Worm (Caenorhabditis elegans): ENCODE data around the gene F49E10.2.

Gene F49E10.2

DNA sequence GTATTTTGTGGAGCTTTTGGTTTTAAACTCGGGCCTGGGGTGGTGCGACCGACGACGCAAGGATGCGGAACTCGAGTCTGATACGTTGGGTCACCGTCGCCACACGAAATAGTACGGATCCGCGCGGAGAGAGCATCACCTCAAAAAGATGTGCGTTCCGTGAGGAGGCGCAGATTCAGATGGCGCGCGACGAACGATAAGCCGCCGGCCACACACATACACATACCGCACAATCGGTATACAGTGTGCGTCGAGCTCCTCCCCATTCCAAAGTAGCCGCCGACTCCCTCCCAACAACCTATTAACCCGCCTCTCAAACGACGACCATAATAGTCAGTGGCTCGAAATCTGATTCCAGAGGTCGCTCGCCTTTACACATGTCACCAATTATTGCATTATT lies at the start of gene F49E10.2:
TSS of gene F49E10.2 (plus strand) at position 301 of the 400 bp plus-strand sequence.
- TF ChIP-seq nhr-77 (tag; optimal IDR thresholded peaks at IDR 0.05), result no peak

- TF ChIP-seq Y55F3AM.14 (GFP tag; optimal IDR thresholded peaks at IDR 0.05), result peak; percentile 98
- peak; percentile 100 for TF ChIP-seq nhr-21 (tag; optimal IDR thresholded peaks at IDR 0.05)
- peak; percentile 100 for TF ChIP-seq fos-1 (tag; optimal IDR thresholded peaks at IDR 0.05)
- peak; percentile 70 for TF ChIP-seq R02D3.7 (tag; optimal IDR thresholded peaks at IDR 0.05)
- TF ChIP-seq ztf-11 (tag; optimal IDR thresholded peaks at IDR 0.05), result peak; percentile 83
- TF ChIP-seq alr-1 (tag; optimal IDR thresholded peaks at IDR 0.05), result peak; percentile 91
- peak; percentile 92 for TF ChIP-seq snpc-4 (tag; optimal IDR thresholded peaks at IDR 0.05)
- peak; percentile 95 for TF ChIP-seq ceh-82 (tag; optimal IDR thresholded peaks at IDR 0.05)
- peak; percentile 99 for TF ChIP-seq egl-27 (tag; optimal IDR thresholded peaks at IDR 0.05)
- TF ChIP-seq nhr-10 (tag; optimal IDR thresholded peaks at IDR 0.05), result peak; percentile 87
- peak; percentile 100 for TF ChIP-seq nhr-129 (tag; optimal IDR thresholded peaks at IDR 0.05)
- TF ChIP-seq dmd-4 (tag; optimal IDR thresholded peaks at IDR 0.05), result peak; percentile 62
- TF ChIP-seq lin-39 (tag; optimal IDR thresholded peaks at IDR 0.05), result peak; percentile 88
- peak; percentile 99 for TF ChIP-seq nhr-25 (tag; optimal IDR thresholded peaks at IDR 0.05)
- no peak for TF ChIP-seq mbf-1 (tag; optimal IDR thresholded peaks at IDR 0.05)
- peak; percentile 99 for TF ChIP-seq lin-13 (GFP tag; optimal IDR thresholded peaks at IDR 0.05)
- TF ChIP-seq nhr-11 (tag; optimal IDR thresholded peaks at IDR 0.05), result peak; percentile 82
- TF ChIP-seq ztf-4 (tag; optimal IDR thresholded peaks at IDR 0.05), result peak; percentile 99
- peak; percentile 95 for TF ChIP-seq unc-62 (GFP tag; optimal IDR thresholded peaks at IDR 0.05)
- TF ChIP-seq nhr-237 (tag; optimal IDR thresholded peaks at IDR 0.05), result peak; percentile 87
- no peak for TF ChIP-seq elt-3 (tag; optimal IDR thresholded peaks at IDR 0.05)
- TF ChIP-seq peb-1 (tag; optimal IDR thresholded peaks at IDR 0.05), result peak; percentile 93
- peak; percentile 100 for TF ChIP-seq crh-2 (tag; optimal IDR thresholded peaks at IDR 0.05)
- peak; percentile 97 for TF ChIP-seq mab-5 (tag; optimal IDR thresholded peaks at IDR 0.05)
- TF ChIP-seq nhr-23 (tag; optimal IDR thresholded peaks at IDR 0.05), result no peak
- TF ChIP-seq blmp-1 (tag; optimal IDR thresholded peaks at IDR 0.05; ENCODE audit: insufficient read depth), result peak; percentile 95
- TF ChIP-seq ztf-1 (GFP tag; conservative IDR thresholded peaks at IDR 0.05), result no peak
- TF ChIP-seq ZK546.5 (tag; optimal IDR thresholded peaks at IDR 0.05), result peak; percentile 82
- TF ChIP-seq lin-11 (tag; optimal IDR thresholded peaks at IDR 0.05), result peak; percentile 99
- TF ChIP-seq C34F6.9 (tag; optimal IDR thresholded peaks at IDR 0.05), result peak; percentile 99
- peak; percentile 99 for TF ChIP-seq F13H6.1 (tag; optimal IDR thresholded peaks at IDR 0.05)
- TF ChIP-seq gmeb-1 (tag; optimal IDR thresholded peaks at IDR 0.05), result peak; percentile 96
- TF ChIP-seq skn-1 (tag; optimal IDR thresholded peaks at IDR 0.05), result peak; percentile 74
- peak; percentile 99 for TF ChIP-seq unc-55 (GFP tag; optimal IDR thresholded peaks at IDR 0.05)
- peak; percentile 78 for TF ChIP-seq elt-1 (tag; optimal IDR thresholded peaks at IDR 0.05)
- peak; percentile 88 to 98 for TF ChIP-seq mdl-1 (tag; optimal IDR thresholded peaks at IDR 0.05)
- TF ChIP-seq ceh-16 (tag; optimal IDR thresholded peaks at IDR 0.05), result peak; percentile 95
- no peak for TF ChIP-seq aly-2 (tag; optimal IDR thresholded peaks at IDR 0.05)
- peak; percentile 34 for TF ChIP-seq unc-39 (tag; optimal IDR thresholded peaks at IDR 0.05)
- peak; percentile 82 for TF ChIP-seq nhr-12 (tag; optimal IDR thresholded peaks at IDR 0.05)
- peak; percentile 61 for TF ChIP-seq ama-1 (optimal IDR thresholded peaks at IDR 0.05)
- peak; percentile 97 for TF ChIP-seq zag-1 (tag; optimal IDR thresholded peaks at IDR 0.05)
- TF ChIP-seq nhr-77 (tag; optimal IDR thresholded peaks at IDR 0.05), result peak; percentile 86
- TF ChIP-seq sma-9 (GFP tag; optimal IDR thresholded peaks at IDR 0.05), result peak; percentile 100
- peak; percentile 78 for TF ChIP-seq sma-9 (tag; optimal IDR thresholded peaks at IDR 0.05)
- TF ChIP-seq sem-4 (tag; optimal IDR thresholded peaks at IDR 0.05), result peak; percentile 99
- TF ChIP-seq lsy-2 (tag; optimal IDR thresholded peaks at IDR 0.05), result peak; percentile 90 to 97
- peak; percentile 100 for TF ChIP-seq sma-3 (GFP tag; optimal IDR thresholded peaks at IDR 0.05)
- peak; percentile 98 for TF ChIP-seq nhr-6 (tag; optimal IDR thresholded peaks at IDR 0.05)
Measured at ce11 chrX:5841060-5841642, 49.0 kb upstream of the F49E10.2 start, which contains the start of gene puf-9. Gene puf-9 (plus strand): TSS chrX:5841592.
